Worm (Caenorhabditis elegans) whole organism, L4 larva: ENCODE results near the gene rpn-9.

Experiments
- D1046.2 ChIP-seq: fragments of 200-800 bp; sonication (Bioruptor generic); IDR thresholded peaks from 2 replicates; pipeline ENCODE4 v1.3.6; 2022; ENCODE audit warnings: missing genetic modification characterization, missing compliant biosample characterization
- F10B5.3 ChIP-seq: sonication (generic microtip); optimal IDR thresholded peaks from 2 replicates; lab custom pipeline; 2016; ENCODE audit warnings: mild to moderate bottlenecking, missing genetic modification characterization, missing compliant biosample characterization
- F37D6.2 ChIP-seq: sonication (generic microtip); optimal IDR thresholded peaks from 2 replicates; lab custom pipeline; 2016; ENCODE audit warnings: mild to moderate bottlenecking, missing genetic modification characterization, missing compliant biosample characterization
- T26A8.4 ChIP-seq: fragments of 200-800 bp; sonication (Bioruptor generic); IDR thresholded peaks from 2 replicates; pipeline ENCODE4 v1.3.6; 2022; ENCODE audit warnings: missing genetic modification characterization, missing compliant biosample characterization
- Y5F2A.4 ChIP-seq: fragments of 200-800 bp; sonication (Bioruptor generic); optimal IDR thresholded peaks from 2 replicates; lab custom pipeline; 2018; ENCODE audit warnings: mild to moderate bottlenecking, missing genetic modification characterization, missing compliant biosample characterization
- arid-1 ChIP-seq: fragments of 200-800 bp; sonication (Bioruptor generic); conservative IDR thresholded peaks from 2 replicates; pipeline ENCODE4 v1.3.6; 2022; ENCODE audit warnings: missing genetic modification reagents, missing genetic modification characterization, missing compliant biosample characterization
- ceh-28 ChIP-seq: fragments of 150-350 bp; optimal IDR thresholded peaks from 2 replicates; lab custom pipeline; 2014; ENCODE audit warnings: missing biosample characterization, missing genetic modification reagents, missing genetic modification characterization
- ceh-62 ChIP-seq: sonication (generic microtip); optimal IDR thresholded peaks from 2 replicates; lab custom pipeline; 2017; ENCODE audit warnings: missing biosample characterization, missing genetic modification characterization
- daf-12 ChIP-seq: fragments of 150-350 bp; optimal IDR thresholded peaks from 2 replicates; lab custom pipeline; 2014; ENCODE audit warnings: missing biosample characterization, missing genetic modification reagents, missing genetic modification characterization
- daf-16 ChIP-seq, 3 experiments: sonication (generic microtip); optimal IDR thresholded peaks; 2 replicates each; lab custom pipeline; 2016 to 2017; ENCODE audit warnings: missing genetic modification characterization in 3 of 3, missing genetic modification reagents in 3 of 3, mild to moderate bottlenecking in 2 of 3, missing compliant biosample characterization in 2 of 3, missing biosample characterization in 1 of 3, moderate library complexity in 1 of 3
- dmd-8 ChIP-seq: fragments of 200-800 bp; sonication (Bioruptor generic); IDR thresholded peaks from 2 replicates; pipeline ENCODE4 v1.3.6; 2022; ENCODE audit warnings: missing genetic modification characterization, missing compliant biosample characterization
- dmd-9 ChIP-seq: fragments of 200-800 bp; sonication (Bioruptor generic); IDR thresholded peaks from 2 replicates; pipeline ENCODE4 v1.3.6; 2022; ENCODE audit warnings: missing genetic modification reagents, missing genetic modification characterization, missing compliant biosample characterization
- dve-1 ChIP-seq: sonication (generic microtip); optimal IDR thresholded peaks from 2 replicates; lab custom pipeline; 2017; ENCODE audit warnings: antibody characterized with exemption, mild to moderate bottlenecking, missing genetic modification characterization, missing compliant biosample characterization; ENCODE audit not compliant: insufficient read depth
- egl-43 ChIP-seq: fragments of 200-800 bp; sonication (Bioruptor generic); IDR thresholded peaks from 2 replicates; pipeline ENCODE4 v1.3.6; 2022; ENCODE audit warnings: missing genetic modification reagents, missing genetic modification characterization, missing compliant biosample characterization
- fkh-10 ChIP-seq: fragments of 150-350 bp; optimal IDR thresholded peaks from 2 replicates; lab custom pipeline; 2014; ENCODE audit warnings: missing biosample characterization, missing genetic modification reagents, missing genetic modification characterization
- hlh-30 ChIP-seq: sonication (generic microtip); optimal IDR thresholded peaks from 2 replicates; lab custom pipeline; 2017; ENCODE audit warnings: antibody characterized with exemption, mild to moderate bottlenecking, missing genetic modification characterization, missing compliant biosample characterization; ENCODE audit not compliant: insufficient read depth
- hmg-1.1 ChIP-seq: fragments of 200-800 bp; sonication (Bioruptor generic); IDR thresholded peaks from 2 replicates; pipeline ENCODE4 v1.3.6; 2022; ENCODE audit warnings: missing genetic modification reagents, missing genetic modification characterization, missing compliant biosample characterization
- lim-7 ChIP-seq: fragments of 200-800 bp; sonication (Bioruptor generic); IDR thresholded peaks from 2 replicates; pipeline ENCODE4 v1.3.6; 2022; ENCODE audit warnings: missing genetic modification characterization, missing compliant biosample characterization
- lin-29 ChIP-seq: fragments of 200-800 bp; sonication (Bioruptor generic); IDR thresholded peaks from 2 replicates; pipeline ENCODE4 v1.3.6; 2022; ENCODE audit warnings: missing genetic modification reagents, missing genetic modification characterization, missing compliant biosample characterization
- madf-9 ChIP-seq: fragments of 200-800 bp; sonication (Bioruptor generic); conservative IDR thresholded peaks from 2 replicates; pipeline ENCODE4 v1.3.6; 2022; ENCODE audit warnings: missing genetic modification reagents, missing genetic modification characterization, missing compliant biosample characterization
- mep-1 ChIP-seq: fragments of 150-350 bp; sonication (generic microtip); optimal IDR thresholded peaks from 3 replicates; lab custom pipeline; 2014; ENCODE audit warnings: missing biosample characterization, missing genetic modification characterization
- mes-2 ChIP-seq: sonication (generic microtip); optimal IDR thresholded peaks from 2 replicates; lab custom pipeline; 2016; ENCODE audit warnings: missing genotype, mild to moderate bottlenecking, missing genetic modification characterization, missing compliant biosample characterization; ENCODE audit not compliant: poor library complexity, severe bottlenecking
- mxl-2 ChIP-seq: fragments of 200-800 bp; sonication (Bioruptor generic); conservative IDR thresholded peaks from 2 replicates; pipeline ENCODE4 v1.3.6; 2022; ENCODE audit warnings: missing genetic modification reagents, missing genetic modification characterization, missing compliant biosample characterization
- nhr-111 ChIP-seq: fragments of 200-800 bp; sonication (Bioruptor generic); optimal IDR thresholded peaks from 2 replicates; lab custom pipeline; 2018; ENCODE audit warnings: mild to moderate bottlenecking, missing genetic modification characterization, missing compliant biosample characterization
- nhr-28 ChIP-seq: fragments of 150-350 bp; optimal IDR thresholded peaks from 2 replicates; lab custom pipeline; 2014; ENCODE audit warnings: missing biosample characterization, missing genetic modification characterization
- nhr-41 ChIP-seq: fragments of 200-800 bp; sonication (Bioruptor generic); IDR thresholded peaks from 2 replicates; pipeline ENCODE4 v1.3.6; 2022; ENCODE audit warnings: missing genetic modification reagents, missing genetic modification characterization, missing compliant biosample characterization
- nhr-42 ChIP-seq: fragments of 200-800 bp; sonication (Bioruptor generic); IDR thresholded peaks from 2 replicates; pipeline ENCODE4 v1.3.6; 2022; ENCODE audit warnings: missing genetic modification characterization, missing compliant biosample characterization
- nhr-48 ChIP-seq: sonication (generic microtip); optimal IDR thresholded peaks from 2 replicates; lab custom pipeline; 2016; ENCODE audit warnings: mild to moderate bottlenecking, missing genetic modification characterization, missing compliant biosample characterization
- nhr-77 ChIP-seq: fragments of 150-350 bp; optimal IDR thresholded peaks from 2 replicates; lab custom pipeline; 2014; ENCODE audit warnings: missing biosample characterization, missing genetic modification characterization
- set-16 ChIP-seq: fragments of 200-800 bp; sonication (Bioruptor generic); IDR thresholded peaks from 2 replicates; pipeline ENCODE4 v1.3.6; 2022; ENCODE audit warnings: missing genetic modification reagents, missing genetic modification characterization, missing compliant biosample characterization
- spr-3 ChIP-seq: fragments of 200-800 bp; sonication (Bioruptor generic); optimal IDR thresholded peaks from 2 replicates; lab custom pipeline; 2018; ENCODE audit warnings: mild to moderate bottlenecking, missing genetic modification characterization, missing compliant biosample characterization
- unc-39 ChIP-seq: sonication (generic microtip); optimal IDR thresholded peaks from 2 replicates; lab custom pipeline; 2017; ENCODE audit warnings: missing biosample characterization, missing genetic modification characterization
- zip-2 ChIP-seq: fragments of 150-350 bp; optimal IDR thresholded peaks from 2 replicates; lab custom pipeline; 2014; ENCODE audit warnings: missing biosample characterization, missing genetic modification characterization

rpn-9 gene

DNA sequence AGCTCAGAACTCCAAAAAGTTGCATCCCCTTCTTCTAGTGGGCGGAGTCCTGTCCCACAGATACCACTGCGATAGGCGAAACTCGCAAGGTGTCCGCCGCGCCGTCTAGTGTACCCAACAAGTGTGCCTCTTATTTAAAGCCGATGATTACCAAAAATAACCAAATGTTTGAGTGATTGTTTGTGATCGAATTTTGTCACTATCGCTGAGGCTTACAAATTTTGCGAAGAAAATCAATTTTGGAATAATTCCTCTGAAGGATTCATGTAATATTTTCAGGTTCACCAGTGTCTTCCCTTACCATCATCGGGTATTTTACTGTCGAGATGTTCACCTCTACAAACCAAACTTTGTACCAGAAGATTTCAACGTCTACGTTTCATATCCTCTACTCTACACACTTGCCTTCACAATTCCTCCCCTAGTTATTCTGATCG lies 14.7 kb downstream of the rpn-9 start (continued):
- TF ChIP-seq lin-29 (GFP tag; lab: Robert Waterston, UW): no peak
- TF ChIP-seq nhr-48 (tag; lab: Kevin White, UChicago): peak; percentile 44
- peak; percentile 47 for TF ChIP-seq nhr-77
- TF ChIP-seq zip-2 (tag; lab: Kevin White, UChicago): peak; percentile 25
- peak; percentile 60 to 64 for TF ChIP-seq daf-16 (GFP tag; optimal IDR thresholded peaks at IDR 0.05; lab: Kevin White, UChicago)
- peak; percentile 92 for TF ChIP-seq daf-16 (tag; optimal IDR thresholded peaks at IDR 0.05; lab: Kevin White, UChicago)
- peak; percentile 89 for TF ChIP-seq mes-2 (tag; lab: Kevin White, UChicago)
- TF ChIP-seq fkh-10 (GFP tag; lab: Kevin White, UChicago): no peak
- TF ChIP-seq D1046.2: no peak
- peak; percentile 61 for TF ChIP-seq hlh-30 (tag; lab: Kevin White, UChicago)
- TF ChIP-seq daf-12 (tag; lab: Kevin White, UChicago): no peak
- no peak for TF ChIP-seq ceh-28 (tag; lab: Kevin White, UChicago)
- TF ChIP-seq arid-1 (GFP tag; lab: Robert Waterston, UW): 0 out of 2 replicates have a peak, but pooled peaks have one; percentile 51
- peak; percentile 80 for TF ChIP-seq mep-1 (tag; lab: Kevin White, UChicago)
- peak; percentile 93 for TF ChIP-seq T26A8.4 (GFP tag; lab: Robert Waterston, UW)
- peak; percentile 76 for TF ChIP-seq F10B5.3 (tag; lab: Kevin White, UChicago)
- no peak for TF ChIP-seq madf-9 (GFP tag; lab: Robert Waterston, UW)
- 0 out of 2 replicates have a peak, but pooled peaks have one; percentile 26 for TF ChIP-seq nhr-41 (GFP tag; lab: Robert Waterston, UW)
- TF ChIP-seq mxl-2: no peak
- TF ChIP-seq nhr-42: peak; percentile 78; the same call in 1 of the 2 replicates
- TF ChIP-seq Y5F2A.4 (GFP tag; lab: Kevin White, UChicago): no peak
- TF ChIP-seq spr-3: peak; percentile 59
- no peak for TF ChIP-seq nhr-111 (GFP tag; lab: Kevin White, UChicago)

DNA sequence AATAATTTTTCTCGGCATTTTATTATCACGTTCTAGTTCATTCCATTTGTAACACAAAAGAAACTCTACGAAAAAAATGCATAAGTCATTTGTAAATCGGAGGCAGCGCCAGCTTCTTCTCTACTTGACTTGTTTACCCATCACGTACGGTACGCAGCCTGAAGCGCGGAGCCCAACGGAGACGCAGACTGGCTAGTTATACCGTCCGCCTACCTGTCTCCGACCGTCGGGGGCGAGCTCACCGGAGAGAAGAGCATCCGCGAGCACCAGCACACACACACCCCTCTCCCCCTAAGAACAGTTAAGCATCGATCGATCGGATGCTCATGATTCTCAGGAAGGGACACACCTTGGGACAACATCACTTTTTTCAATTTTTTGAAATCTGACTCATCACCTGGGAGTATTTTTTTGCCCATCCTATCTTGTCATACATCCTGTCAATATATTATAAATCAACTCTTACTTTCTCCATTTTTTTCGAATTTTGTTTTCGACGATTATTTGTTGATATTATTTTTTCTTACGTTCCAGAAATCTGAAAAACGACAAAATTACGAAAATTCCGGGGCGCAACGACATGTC lies 16.9 kb downstream of the rpn-9 start, which contains the start of gene plpr-1:
Gene plpr-1, plus strand, starts transcription at position 535 of the 585 bp plus-strand sequence.
- TF ChIP-seq dve-1 (tag; lab: Kevin White, UChicago) (no peak), dmd-8 (GFP tag; lab: Robert Waterston, UW) (0 out of 2 replicates have a peak, but pooled peaks have one; percentile 22), mxl-2 (no peak), ceh-62 (tag; lab: Kevin White, UChicago) (no peak), set-16 (GFP tag; lab: Robert Waterston, UW) (peak; percentile 75)
- TF ChIP-seq, all 104 proteins: peak for 2

DNA sequence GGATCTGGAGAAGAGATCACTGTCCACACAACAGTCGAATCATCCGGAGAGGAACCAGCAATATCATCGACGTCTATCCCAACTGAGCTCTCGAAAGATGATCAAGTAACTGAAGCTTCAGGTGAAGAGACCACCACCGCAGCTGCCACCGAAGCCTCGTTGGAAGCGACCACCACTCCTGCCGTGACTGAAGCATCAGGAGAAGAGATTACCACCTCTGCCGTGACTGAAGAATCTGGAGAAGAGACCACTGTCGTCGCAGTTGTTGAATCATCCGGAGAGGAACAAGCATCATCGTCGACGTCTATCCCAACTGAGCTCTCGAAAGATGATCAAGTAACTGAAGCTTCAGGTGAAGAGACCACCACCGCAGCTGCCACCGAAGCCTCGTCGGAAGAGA lies 27.1 kb downstream of the rpn-9 start:
- peak; percentile 38 for TF ChIP-seq lim-7 (GFP tag; lab: Robert Waterston, UW)
- peak; percentile 38; the same call in 1 of the 2 replicates for TF ChIP-seq mxl-2
- 0 out of 2 replicates have a peak, but pooled peaks have one; percentile 19 for TF ChIP-seq dmd-9 (GFP tag; lab: Robert Waterston, UW)
- peak; percentile 52; the same call in 1 of the 2 replicates for TF ChIP-seq egl-43 (GFP tag; lab: Robert Waterston, UW)
- TF ChIP-seq hmg-1.1 (GFP tag; lab: Robert Waterston, UW): peak; percentile 33; the same call in 1 of the 2 replicates
- peak; percentile 80 for TF ChIP-seq set-16 (GFP tag; lab: Robert Waterston, UW)
- TF ChIP-seq T26A8.4 (GFP tag; lab: Robert Waterston, UW): peak; percentile 39; the same call in 1 of the 2 replicates

DNA sequence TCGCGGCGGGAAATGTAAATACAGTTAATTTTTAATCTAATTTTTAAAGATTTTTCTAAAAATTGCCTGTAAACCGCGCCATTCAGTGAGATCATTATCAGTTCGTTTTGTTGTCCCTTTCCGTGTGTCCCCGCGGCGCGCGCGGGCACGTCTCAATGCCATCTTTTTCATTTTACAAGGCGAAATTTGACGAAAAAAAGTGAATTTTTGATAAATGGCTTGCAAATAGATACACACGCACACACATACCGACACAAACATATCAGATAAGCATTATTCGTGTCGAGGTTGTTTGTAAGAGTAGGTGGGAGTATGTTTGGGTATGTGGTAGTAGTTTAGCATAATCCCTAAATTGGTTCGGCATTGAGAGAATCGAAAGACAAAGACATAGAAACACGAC lies 32.9 kb downstream of the rpn-9 start:
- TF ChIP-seq F37D6.2 (tag; lab: Kevin White, UChicago): no peak
- TF ChIP-seq nhr-28 (tag; lab: Kevin White, UChicago): peak; percentile 46
- no peak for TF ChIP-seq unc-39 (tag; lab: Kevin White, UChicago)
